Worm (Caenorhabditis elegans) whole organism, young adult: Measurements from ENCODE around the gene dph-5.

Experiments used
- B0035.1 ChIP-seq: sonication (generic microtip); optimal IDR thresholded peaks from 2 replicates; lab custom pipeline; 2016; ENCODE audit warnings: missing genetic modification characterization, mild to moderate bottlenecking, missing compliant biosample characterization, missing genotype, missing genetic modification reagents
- B0261.1 ChIP-seq: sonication (generic microtip); optimal IDR thresholded peaks from 2 replicates; lab custom pipeline; 2016; ENCODE audit warnings: mild to moderate bottlenecking, missing genetic modification characterization, moderate library complexity, missing compliant biosample characterization
- B0336.3 ChIP-seq: fragments of 200-800 bp; sonication (Bioruptor generic); IDR thresholded peaks from 2 replicates; pipeline ENCODE4 v1.3.6; 2022; ENCODE audit warnings: missing genetic modification characterization, missing compliant biosample characterization
- C06A6.2 ChIP-seq: fragments of 200-800 bp; sonication (Bioruptor generic); conservative IDR thresholded peaks from 2 replicates; pipeline ENCODE4 v1.3.6; 2022; ENCODE audit warnings: missing genetic modification characterization, missing compliant biosample characterization
- D2030.7 ChIP-seq: fragments of 200-800 bp; sonication (Bioruptor generic); IDR thresholded peaks from 2 replicates; pipeline ENCODE4 v1.3.6; 2022; ENCODE audit warnings: missing genetic modification reagents, missing genetic modification characterization, missing compliant biosample characterization
- F22D6.2 ChIP-seq: sonication (generic microtip); optimal IDR thresholded peaks from 2 replicates; lab custom pipeline; 2016; ENCODE audit warnings: mild to moderate bottlenecking, missing genetic modification characterization, missing compliant biosample characterization
- F57C9.4 ChIP-seq: sonication (generic microtip); optimal IDR thresholded peaks from 2 replicates; lab custom pipeline; 2017; ENCODE audit warnings: mild to moderate bottlenecking, missing genetic modification characterization, missing compliant biosample characterization
- K11D2.4 ChIP-seq: fragments of 200-800 bp; sonication (Bioruptor generic); IDR thresholded peaks from 2 replicates; pipeline ENCODE4 v1.3.6; 2022; ENCODE audit warnings: missing genetic modification reagents, missing genetic modification characterization, missing compliant biosample characterization
- T26A5.8 ChIP-seq: sonication (generic microtip); optimal IDR thresholded peaks from 2 replicates; lab custom pipeline; 2016; ENCODE audit warnings: missing genetic modification characterization, missing compliant biosample characterization
- Y53G8AR.9 ChIP-seq: fragments of 200-800 bp; sonication (Bioruptor generic); conservative IDR thresholded peaks from 2 replicates; pipeline ENCODE4 v1.3.6; 2022; ENCODE audit warnings: missing genetic modification reagents, missing genetic modification characterization, missing compliant biosample characterization
- Y56A3A.18 ChIP-seq: fragments of 200-800 bp; sonication (Bioruptor generic); IDR thresholded peaks from 2 replicates; pipeline ENCODE4 v1.3.6; 2022; ENCODE audit warnings: missing genetic modification reagents, missing genetic modification characterization, missing compliant biosample characterization
- Y79H2A.3 ChIP-seq: fragments of 200-800 bp; sonication (Bioruptor generic); conservative IDR thresholded peaks from 2 replicates; pipeline ENCODE4 v1.3.6; 2022; ENCODE audit warnings: missing genetic modification reagents, missing genetic modification characterization, missing compliant biosample characterization
- Y95B8A.8 ChIP-seq: fragments of 200-800 bp; sonication (Bioruptor generic); IDR thresholded peaks from 2 replicates; pipeline ENCODE4 v1.3.6; 2022; ENCODE audit warnings: missing genetic modification reagents, missing genetic modification characterization, missing compliant biosample characterization
- ZK185.1 ChIP-seq: sonication (generic microtip); optimal IDR thresholded peaks from 2 replicates; lab custom pipeline; 2016; ENCODE audit warnings: mild to moderate bottlenecking, missing genetic modification characterization, missing compliant biosample characterization; ENCODE audit not compliant: poor library complexity, severe bottlenecking
- akir-1 ChIP-seq: fragments of 200-800 bp; sonication (Bioruptor generic); optimal IDR thresholded peaks from 2 replicates; lab custom pipeline; 2018; ENCODE audit warnings: mild to moderate bottlenecking, missing genetic modification characterization, moderate library complexity, missing compliant biosample characterization
- aptf-2 ChIP-seq: fragments of 200-800 bp; sonication (Bioruptor generic); conservative IDR thresholded peaks from 2 replicates; pipeline ENCODE4 v1.3.6; 2022; ENCODE audit warnings: missing genetic modification reagents, missing genetic modification characterization, missing compliant biosample characterization
- athp-1 ChIP-seq: sonication (generic microtip); optimal IDR thresholded peaks from 2 replicates; lab custom pipeline; 2017; ENCODE audit warnings: mild to moderate bottlenecking, missing genetic modification characterization, missing compliant biosample characterization
- ccch-3 ChIP-seq: fragments of 200-800 bp; sonication (Bioruptor generic); optimal IDR thresholded peaks from 2 replicates; lab custom pipeline; 2018; ENCODE audit warnings: mild to moderate bottlenecking, missing genetic modification characterization, missing compliant biosample characterization
- cebp-1 ChIP-seq, 2 experiments: fragments of 200-800 bp in 1 of 2; sonication (Bioruptor generic) in 1 of 2; sonication (generic microtip) in 1 of 2; IDR thresholded peaks in 1 of 2; optimal IDR thresholded peaks in 1 of 2; 2 replicates each; pipeline versions ENCODE4 v1.3.6 to Lab custom; 2017 to 2022; ENCODE audit warnings: missing compliant biosample characterization in 2 of 2, missing genetic modification characterization in 2 of 2, mild to moderate bottlenecking in 1 of 2, missing genetic modification reagents in 1 of 2, moderate library complexity in 1 of 2
- ceh-27 ChIP-seq: fragments of 200-800 bp; sonication (Bioruptor generic); optimal IDR thresholded peaks from 2 replicates; lab custom pipeline; 2018; ENCODE audit warnings: mild to moderate bottlenecking, missing genetic modification characterization, moderate library complexity, missing compliant biosample characterization
- ceh-91 ChIP-seq: fragments of 200-800 bp; sonication (Bioruptor generic); IDR thresholded peaks from 2 replicates; pipeline ENCODE4 v1.3.6; 2022; ENCODE audit warnings: missing genetic modification reagents, missing genetic modification characterization, missing compliant biosample characterization
- dpff-1 ChIP-seq: sonication (generic microtip); optimal IDR thresholded peaks from 2 replicates; lab custom pipeline; 2017; ENCODE audit warnings: mild to moderate bottlenecking, missing genetic modification characterization, missing compliant biosample characterization
- dpl-1 ChIP-seq: fragments of 150-350 bp; optimal IDR thresholded peaks from 2 replicates; lab custom pipeline; 2014; ENCODE audit warnings: missing biosample characterization, missing genetic modification reagents, missing genetic modification characterization
- efl-1 ChIP-seq: fragments of 150-350 bp; optimal IDR thresholded peaks from 2 replicates; lab custom pipeline; 2014; ENCODE audit warnings: missing biosample characterization, missing genetic modification reagents, missing genetic modification characterization
- egl-44 ChIP-seq: fragments of 200-800 bp; sonication (Bioruptor generic); IDR thresholded peaks from 2 replicates; pipeline ENCODE4 v1.3.6; 2022; ENCODE audit warnings: missing genetic modification reagents, missing genetic modification characterization, missing compliant biosample characterization
- him-1 ChIP-seq: sonication (generic microtip); optimal IDR thresholded peaks from 2 replicates; lab custom pipeline; 2016; ENCODE audit warnings: missing genotype, missing genetic modification reagents, missing genetic modification characterization, missing compliant biosample characterization
- hmg-20 ChIP-seq: fragments of 200-800 bp; sonication (Bioruptor generic); IDR thresholded peaks from 2 replicates; pipeline ENCODE4 v1.3.6; 2022; ENCODE audit warnings: missing genetic modification reagents, missing genetic modification characterization, missing compliant biosample characterization
- hsf-1 ChIP-seq: fragments of 200-800 bp; sonication (Bioruptor generic); IDR thresholded peaks from 2 replicates; pipeline ENCODE4 v1.3.6; 2022; ENCODE audit warnings: missing genetic modification reagents, missing genetic modification characterization, missing compliant biosample characterization
- lag-1 ChIP-seq: fragments of 200-800 bp; sonication (Bioruptor generic); IDR thresholded peaks from 2 replicates; pipeline ENCODE4 v1.3.6; 2022; ENCODE audit warnings: missing genetic modification reagents, missing genetic modification characterization, missing compliant biosample characterization
- let-607 ChIP-seq, 2 experiments: fragments of 200-800 bp in 1 of 2; sonication (Bioruptor generic) in 1 of 2; sonication (generic microtip) in 1 of 2; optimal IDR thresholded peaks; 2 replicates each; lab custom pipeline; 2016 to 2018; ENCODE audit warnings: mild to moderate bottlenecking in 2 of 2, missing compliant biosample characterization in 2 of 2, missing genetic modification characterization in 2 of 2, moderate library complexity in 2 of 2, missing genotype in 1 of 2
- lin-35 ChIP-seq, 3 experiments: fragments of 150-350 bp in 2 of 3; sonication (generic microtip) in 1 of 3; optimal IDR thresholded peaks; 2 replicates each; lab custom pipeline; 2014 to 2018; ENCODE audit warnings: missing biosample characterization in 3 of 3, missing genetic modification characterization in 3 of 3, missing genetic modification reagents in 3 of 3
- mes-4 ChIP-seq: sonication (generic microtip); optimal IDR thresholded peaks from 2 replicates; lab custom pipeline; 2016; ENCODE audit warnings: missing genotype, missing genetic modification characterization, missing compliant biosample characterization
- nfyb-1 ChIP-seq: fragments of 200-800 bp; sonication (Bioruptor generic); IDR thresholded peaks from 2 replicates; pipeline ENCODE4 v1.3.6; 2022; ENCODE audit warnings: missing genetic modification reagents, missing genetic modification characterization, missing compliant biosample characterization
- pbrm-1 ChIP-seq: fragments of 200-800 bp; sonication (Bioruptor generic); IDR thresholded peaks from 2 replicates; pipeline ENCODE4 v1.3.6; 2022; ENCODE audit warnings: missing genetic modification reagents, missing genetic modification characterization, missing compliant biosample characterization
- pha-4 ChIP-seq: fragments of 150-350 bp; sonication (generic microtip); optimal IDR thresholded peaks from 2 replicates; lab custom pipeline; 2014; ENCODE audit warnings: missing biosample characterization, missing genetic modification reagents, missing genetic modification characterization
- rpc-1 ChIP-seq, 2 experiments: fragments of 150-350 bp in 1 of 2; sonication (generic microtip) in 1 of 2; optimal IDR thresholded peaks; 2 replicates each; lab custom pipeline; 2014 to 2018; ENCODE audit warnings: missing biosample characterization in 1 of 2, missing genetic modification characterization in 1 of 2, missing genetic modification reagents in 1 of 2, missing genotype in 1 of 2
- snpc-1.3 ChIP-seq: sonication (generic microtip); optimal IDR thresholded peaks from 2 replicates; lab custom pipeline; 2017; ENCODE audit warnings: missing genetic modification characterization, mild to moderate bottlenecking, missing compliant biosample characterization, antibody characterized with exemption, moderate library complexity, missing genotype, missing genetic modification reagents; ENCODE audit not compliant: insufficient read depth
- somi-1 ChIP-seq: fragments of 200-800 bp; sonication (Bioruptor generic); optimal IDR thresholded peaks from 2 replicates; lab custom pipeline; 2018; ENCODE audit warnings: mild to moderate bottlenecking, missing genetic modification characterization, missing compliant biosample characterization
- tbx-9 ChIP-seq: sonication (generic microtip); optimal IDR thresholded peaks from 2 replicates; lab custom pipeline; 2016; ENCODE audit warnings: borderline replicate concordance, missing genetic modification characterization, inconsistent platforms, missing compliant biosample characterization
- tlf-1 ChIP-seq: fragments of 200-800 bp; sonication (Bioruptor generic); optimal IDR thresholded peaks from 2 replicates; lab custom pipeline; 2018; ENCODE audit warnings: mild to moderate bottlenecking, missing genetic modification characterization, missing compliant biosample characterization
- xnd-1 ChIP-seq: sonication (generic microtip); optimal IDR thresholded peaks from 2 replicates; lab custom pipeline; 2016; ENCODE audit warnings: missing genotype, missing genetic modification reagents, missing genetic modification characterization, missing compliant biosample characterization
- zim-3 ChIP-seq: sonication (generic microtip); optimal IDR thresholded peaks from 2 replicates; lab custom pipeline; 2017; ENCODE audit warnings: mild to moderate bottlenecking, missing genetic modification characterization, moderate library complexity, missing compliant biosample characterization
- ztf-18 ChIP-seq: sonication (generic microtip); optimal IDR thresholded peaks from 2 replicates; lab custom pipeline; 2016; ENCODE audit warnings: missing genotype, mild to moderate bottlenecking, missing genetic modification characterization, missing compliant biosample characterization
- ztf-25 ChIP-seq: fragments of 200-800 bp; sonication (Bioruptor generic); IDR thresholded peaks from 2 replicates; pipeline ENCODE4 v1.3.6; 2022; ENCODE audit warnings: missing genetic modification reagents, missing genetic modification characterization, missing compliant biosample characterization
- ztf-3 ChIP-seq: fragments of 200-800 bp; sonication (Bioruptor generic); optimal IDR thresholded peaks from 2 replicates; lab custom pipeline; 2018; ENCODE audit warnings: mild to moderate bottlenecking, missing genetic modification characterization, missing compliant biosample characterization

The dph-5 gene

ce11 chrII:11376598-11377108, 26.7 kb downstream of the dph-5 start (continued):
- TF ChIP-seq B0261.1 (tag; lab: Kevin White, UChicago) (peak; percentile 35), Y79H2A.3 (peak; percentile 83), dpl-1 (GFP tag; lab: Kevin White, UChicago) (no peak), K11D2.4 (GFP tag; lab: Robert Waterston, UW) (peak; percentile 73), pbrm-1 (GFP tag; lab: Robert Waterston, UW) (peak; percentile 96), pha-4 (tag; lab: Kevin White, UChicago) (no peak), mes-4 (peak; percentile 13), F57C9.4 (tag; lab: Kevin White, UChicago) (no peak)

ce11 chrII:11377700-11378099, 27.7 kb downstream of the dph-5 start:
- TF ChIP-seq dpl-1 (GFP tag; lab: Kevin White, UChicago) (no peak), let-607 (tag; optimal IDR thresholded peaks at IDR 0.05; lab: Kevin White, UChicago) (no peak), ccch-3 (no peak), B0336.3 (no peak), ztf-25 (no peak), akir-1 (GFP tag; lab: Kevin White, UChicago) (no peak), ZK185.1 (tag; lab: Kevin White, UChicago) (no peak), hmg-20 (no peak), egl-44 (no peak), aptf-2 (GFP tag; lab: Robert Waterston, UW) (no peak), T26A5.8 (tag; lab: Kevin White, UChicago) (no peak), tlf-1 (GFP tag; lab: Kevin White, UChicago) (no peak)

ce11 chrII:11383058-11383457, 33.1 kb downstream of the dph-5 start, which contains the start of the genes C33B4.5 and C33B4.4:
Gene C33B4.5 (plus strand): TSS chrII:11383327.
Gene C33B4.4 (minus strand): TSS chrII:11383442.
- no peak for TF ChIP-seq cebp-1 (GFP tag; IDR thresholded peaks at IDR 0.05; lab: Robert Waterston, UW)
- no peak for TF ChIP-seq cebp-1 (tag; optimal IDR thresholded peaks at IDR 0.05; lab: Kevin White, UChicago)
- TF ChIP-seq efl-1: no peak
- no peak for TF ChIP-seq athp-1
- TF ChIP-seq lag-1 (GFP tag; lab: Robert Waterston, UW): no peak
- TF ChIP-seq C06A6.2 (GFP tag; lab: Robert Waterston, UW): no peak
- TF ChIP-seq Y95B8A.8 (GFP tag; lab: Robert Waterston, UW): no peak
- TF ChIP-seq hmg-20: no peak
- no peak for TF ChIP-seq him-1 (tag; lab: Kevin White, UChicago)
- no peak for TF ChIP-seq tbx-9
- TF ChIP-seq hsf-1 (GFP tag; lab: Robert Waterston, UW): no peak
- TF ChIP-seq egl-44: no peak
- no peak for TF ChIP-seq F22D6.2 (tag; lab: Kevin White, UChicago)
- no peak for TF ChIP-seq ztf-3
- no peak for TF ChIP-seq somi-1 (GFP tag; lab: Kevin White, UChicago)
- no peak for TF ChIP-seq lin-35 (GFP tag; optimal IDR thresholded peaks at IDR 0.05; lab: Kevin White, UChicago)
- TF ChIP-seq B0035.1 (tag; lab: Kevin White, UChicago): no peak

- no peak for TF ChIP-seq ceh-27 (GFP tag; lab: Kevin White, UChicago)
- TF ChIP-seq xnd-1 (tag; lab: Kevin White, UChicago): no peak
- no peak for TF ChIP-seq ceh-91 (GFP tag; lab: Robert Waterston, UW)
- no peak for TF ChIP-seq D2030.7 (GFP tag; lab: Robert Waterston, UW)
- no peak for TF ChIP-seq snpc-1.3 (tag; lab: Kevin White, UChicago)
- TF ChIP-seq dpff-1 (tag; lab: Kevin White, UChicago): no peak
- no peak for TF ChIP-seq Y56A3A.18
- TF ChIP-seq rpc-1 (optimal IDR thresholded peaks at IDR 0.05; lab: Kevin White, UChicago): no peak
- TF ChIP-seq rpc-1 (tag; optimal IDR thresholded peaks at IDR 0.05; lab: Kevin White, UChicago): no peak
- TF ChIP-seq zim-3 (tag; lab: Kevin White, UChicago): no peak
- TF ChIP-seq Y53G8AR.9 (GFP tag; lab: Robert Waterston, UW): no peak
- no peak for TF ChIP-seq ztf-25
- TF ChIP-seq nfyb-1 (GFP tag; lab: Robert Waterston, UW): no peak
- TF ChIP-seq him-1 (tag; lab: Kevin White, UChicago): no peak
- no peak for TF ChIP-seq ztf-18
These were observed 34.1 kb downstream of the dph-5 start for ce11 chrII:11384099-11384498.
